Worm (Caenorhabditis elegans): ENCODE measurements around the gene B0403.6.

Gene B0403.6

ce11 chrX:7061265-7061664 lies 13.9 kb downstream of the B0403.6 start:
- no peak for TF ChIP-seq ceh-24 (tag; optimal IDR thresholded peaks at IDR 0.05)
- no peak for TF ChIP-seq nhr-232 (tag; optimal IDR thresholded peaks at IDR 0.05)
- no peak for TF ChIP-seq ceh-30 (tag; optimal IDR thresholded peaks at IDR 0.05)
- TF ChIP-seq sox-2 (GFP tag; IDR thresholded peaks at IDR 0.05) = no peak
- TF ChIP-seq lim-6 (tag; optimal IDR thresholded peaks at IDR 0.05) = no peak
- no peak for TF ChIP-seq hlh-13 (GFP tag; optimal IDR thresholded peaks at IDR 0.05)
- no peak for TF ChIP-seq ceh-31 (tag; optimal IDR thresholded peaks at IDR 0.05)
- no peak for TF ChIP-seq dve-1 (tag; optimal IDR thresholded peaks at IDR 0.05)
- TF ChIP-seq Y22D7AL.16 (tag; optimal IDR thresholded peaks at IDR 0.05) = no peak
- no peak for TF ChIP-seq ceh-2 (tag; optimal IDR thresholded peaks at IDR 0.05)
- TF ChIP-seq T23F11.4 (GFP tag; optimal IDR thresholded peaks at IDR 0.05) = no peak
- TF ChIP-seq ceh-22 (tag; optimal IDR thresholded peaks at IDR 0.05) = no peak
- TF ChIP-seq odd-2 (tag; optimal IDR thresholded peaks at IDR 0.05) = no peak
- TF ChIP-seq F13H6.1 (tag; optimal IDR thresholded peaks at IDR 0.05) = no peak
- no peak for TF ChIP-seq ceh-34 (tag; optimal IDR thresholded peaks at IDR 0.05)
- no peak for TF ChIP-seq fkh-10 (GFP tag; optimal IDR thresholded peaks at IDR 0.05)
- no peak for TF ChIP-seq C08G9.2 (tag; optimal IDR thresholded peaks at IDR 0.05)
- no peak for TF ChIP-seq ceh-9 (tag; optimal IDR thresholded peaks at IDR 0.05)
- no peak for TF ChIP-seq fkh-6 (tag; optimal IDR thresholded peaks at IDR 0.05)

- TF ChIP-seq ttx-3 (tag; optimal IDR thresholded peaks at IDR 0.05) = no peak
- TF ChIP-seq fkh-10 (GFP tag; optimal IDR thresholded peaks at IDR 0.05) = no peak
- no peak for TF ChIP-seq ceh-24 (tag; optimal IDR thresholded peaks at IDR 0.05)
- TF ChIP-seq rnt-1 (tag; optimal IDR thresholded peaks at IDR 0.05) = no peak
- TF ChIP-seq sdc-2 (tag; optimal IDR thresholded peaks at IDR 0.05) = no peak
- TF ChIP-seq pqm-1 (tag; optimal IDR thresholded peaks at IDR 0.05) = no peak
- TF ChIP-seq mec-3 (tag; optimal IDR thresholded peaks at IDR 0.05; ENCODE audit: borderline replicate concordance) = no peak
- no peak for TF ChIP-seq ceh-30 (tag; optimal IDR thresholded peaks at IDR 0.05)
- no peak for TF ChIP-seq hlh-15 (tag; optimal IDR thresholded peaks at IDR 0.05)
- TF ChIP-seq ets-4 (tag; optimal IDR thresholded peaks at IDR 0.05) = no peak
- TF ChIP-seq C08G9.2 (tag; optimal IDR thresholded peaks at IDR 0.05) = no peak
- TF ChIP-seq ceh-2 (tag; optimal IDR thresholded peaks at IDR 0.05) = no peak
- TF ChIP-seq zip-5 (tag; optimal IDR thresholded peaks at IDR 0.05) = no peak
- no peak for TF ChIP-seq unc-86 (tag; optimal IDR thresholded peaks at IDR 0.05)
- no peak for TF ChIP-seq unc-42 (tag; optimal IDR thresholded peaks at IDR 0.05)
- no peak for TF ChIP-seq ama-1 (optimal IDR thresholded peaks at IDR 0.05)
- no peak for TF ChIP-seq lim-6 (tag; optimal IDR thresholded peaks at IDR 0.05)
- TF ChIP-seq che-1 (tag; optimal IDR thresholded peaks at IDR 0.05) = no peak
- TF ChIP-seq pax-1 (tag; optimal IDR thresholded peaks at IDR 0.05) = no peak
These were observed 17.8 kb downstream of the B0403.6 start, which contains the start of gene B0403.5 for ce11 chrX:7057357-7057756. B0403.5 (plus strand) TSS chrX:7057724.

DNA sequence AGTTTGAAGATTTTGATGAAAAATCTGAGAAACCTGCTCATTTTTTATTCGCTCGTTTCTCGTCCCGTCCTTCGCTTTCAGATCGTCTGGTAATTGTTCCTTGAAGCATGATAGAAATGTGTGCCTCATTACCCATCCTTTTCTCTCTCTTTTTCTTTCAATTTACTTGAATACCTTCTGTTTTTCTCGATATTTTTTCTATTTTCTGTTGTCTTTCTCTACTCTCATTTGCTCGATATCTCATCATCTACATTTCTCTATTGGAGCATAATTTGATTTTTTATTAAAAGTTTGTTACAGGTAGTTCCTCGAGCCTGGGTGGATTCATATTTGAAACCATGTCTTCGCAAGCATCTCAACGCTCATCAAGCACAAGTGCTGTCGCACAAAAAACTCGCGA lies 24.9 kb downstream of the B0403.6 start, which contains the start of gene ubc-17:
Gene ubc-17 (plus strand): TSS at position 301 of the 400 bp plus-strand sequence.
- TF ChIP-seq ceh-2 (tag; optimal IDR thresholded peaks at IDR 0.05) (no peak), sox-2 (GFP tag; IDR thresholded peaks at IDR 0.05) (no peak), pqm-1 (tag; optimal IDR thresholded peaks at IDR 0.05) (no peak), eyg-1 (tag; optimal IDR thresholded peaks at IDR 0.05) (no peak), Y22D7AL.16 (tag; optimal IDR thresholded peaks at IDR 0.05) (no peak), ahr-1 (tag; optimal IDR thresholded peaks at IDR 0.05) (no peak), hlh-13 (GFP tag; optimal IDR thresholded peaks at IDR 0.05) (no peak), ceh-19 (GFP tag; optimal IDR thresholded peaks at IDR 0.05) (no peak), unc-3 (GFP tag; conservative IDR thresholded peaks at IDR 0.05) (no peak), unc-3 (tag; optimal IDR thresholded peaks at IDR 0.05) (no peak), gmeb-2 (tag; optimal IDR thresholded peaks at IDR 0.05) (no peak), ets-4 (tag; optimal IDR thresholded peaks at IDR 0.05) (no peak), odd-2 (tag; optimal IDR thresholded peaks at IDR 0.05) (no peak), unc-42 (tag; optimal IDR thresholded peaks at IDR 0.05) (no peak), hlh-8 (tag; optimal IDR thresholded peaks at IDR 0.05) (no peak), pha-2 (tag; optimal IDR thresholded peaks at IDR 0.05) (no peak), ztf-16 (tag; optimal IDR thresholded peaks at IDR 0.05) (no peak), ceh-9 (tag; optimal IDR thresholded peaks at IDR 0.05) (no peak), elt-2 (tag; optimal IDR thresholded peaks at IDR 0.05) (no peak)
